Fruit fly (Drosophila melanogaster) whole organism, wandering third instar larva: ENCODE results near the gene Vps26.

Experiments used
- HLH106 ChIP-seq: fragments of 200-800 bp; optimal IDR thresholded peaks from 3 replicates; lab custom pipeline; 2019; ENCODE audit warnings: missing biosample characterization, mild to moderate bottlenecking, missing genetic modification characterization, moderate library complexity
- Hr83 ChIP-seq: fragments of 200-300 bp; sonication (Bioruptor generic); optimal IDR thresholded peaks from 2 replicates; lab custom pipeline; 2016; ENCODE audit warnings: missing biosample characterization, mild to moderate bottlenecking, missing genetic modification characterization, moderate library complexity; ENCODE audit not compliant: poor library complexity, severe bottlenecking
- OdsH ChIP-seq: fragments of 200-800 bp; sonication (Bioruptor generic); optimal IDR thresholded peaks from 2 replicates; lab custom pipeline; 2016; ENCODE audit warnings: missing biosample characterization, mild to moderate bottlenecking, missing genetic modification characterization
- dmrt93B ChIP-seq: fragments of 200-800 bp; sonication (Bioruptor generic); optimal IDR thresholded peaks from 2 replicates; lab custom pipeline; 2018; ENCODE audit warnings: missing biosample characterization, mild to moderate bottlenecking, missing genetic modification characterization
- ey ChIP-seq: fragments of 200-800 bp; sonication (Bioruptor generic); optimal IDR thresholded peaks from 2 replicates; lab custom pipeline; 2016; ENCODE audit warnings: missing biosample characterization, missing genetic modification characterization
- h ChIP-seq: fragments of 200-800 bp; sonication (Bioruptor generic); optimal IDR thresholded peaks from 3 replicates; lab custom pipeline; 2016; ENCODE audit warnings: missing biosample characterization, mild to moderate bottlenecking, missing genetic modification characterization

DNA sequence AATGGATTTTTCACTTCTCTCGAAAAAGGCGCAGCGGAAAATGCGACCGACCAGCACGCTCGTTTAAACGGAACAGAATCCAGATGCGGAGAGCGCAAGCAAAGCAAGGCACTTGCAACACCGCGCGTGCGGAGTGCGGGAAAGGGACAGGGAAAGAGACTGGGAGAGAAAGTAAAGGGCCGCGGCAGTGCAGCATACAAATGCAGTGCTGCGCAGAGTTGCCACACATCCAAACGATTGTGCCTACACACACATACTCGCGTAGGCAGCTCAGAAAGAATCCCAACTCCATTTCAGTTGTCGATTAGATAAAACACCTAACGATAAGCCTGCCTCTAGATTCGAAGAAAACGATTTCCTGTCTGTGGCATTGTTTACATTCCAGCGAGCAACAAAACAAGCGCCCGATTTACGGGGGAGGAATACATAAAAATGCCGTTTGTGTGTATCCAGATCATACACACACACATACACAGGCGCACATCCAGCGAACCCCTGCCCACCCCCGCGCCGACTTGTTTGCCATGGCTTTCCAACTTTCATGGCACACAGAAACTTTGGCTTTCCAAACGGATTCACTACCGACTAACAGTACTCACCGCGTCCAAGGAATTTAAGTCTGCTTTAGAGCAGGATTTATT, 25.9 kb downstream of the Vps26 start:
- TF ChIP-seq h (no peak), dmrt93B (GFP tag; lab: Kevin White, UChicago) (no peak), Hr83 (GFP tag; lab: Kevin White, UChicago) (no peak), OdsH (GFP tag; lab: Kevin White, UChicago) (no peak), HLH106 (tag; lab: Kevin White, UChicago) (no peak), ey (GFP tag; lab: Kevin White, UChicago) (no peak)
